Worm (Caenorhabditis elegans) whole organism, midembryonic: Measurements from ENCODE around the gene T10B5.3.

Source experiments
- T22C8.4 ChIP-seq: fragments of 200-800 bp; sonication (Bioruptor generic); IDR thresholded peaks from 2 replicates; pipeline ENCODE4 v1.3.6; 2022; ENCODE audit warnings: missing genetic modification characterization, missing compliant biosample characterization
- cog-1 ChIP-seq: sonication (generic microtip); optimal IDR thresholded peaks from 2 replicates; lab custom pipeline; 2016; ENCODE audit warnings: missing genetic modification characterization, missing compliant biosample characterization
- flt-1 ChIP-seq: fragments of 200-800 bp; sonication (Bioruptor generic); IDR thresholded peaks from 2 replicates; pipeline ENCODE4 v1.3.6; 2022; ENCODE audit warnings: missing genetic modification characterization, missing compliant biosample characterization
- klf-2 ChIP-seq: fragments of 200-800 bp; sonication (Bioruptor generic); conservative IDR thresholded peaks from 2 replicates; pipeline ENCODE4 v1.3.6; 2022; ENCODE audit warnings: missing genetic modification reagents, missing genetic modification characterization, missing compliant biosample characterization
- med-1 ChIP-seq: sonication (generic microtip); optimal IDR thresholded peaks from 2 replicates; lab custom pipeline; 2017; ENCODE audit warnings: missing genetic modification characterization, mild to moderate bottlenecking, missing compliant biosample characterization, antibody characterized with exemption, missing genetic modification reagents; ENCODE audit not compliant: insufficient read depth
- ref-1 ChIP-seq: fragments of 200-800 bp; sonication (Bioruptor generic); conservative IDR thresholded peaks from 2 replicates; pipeline ENCODE4 v1.3.6; 2022; ENCODE audit warnings: missing genetic modification reagents, missing genetic modification characterization, missing compliant biosample characterization
- tab-1 ChIP-seq: fragments of 200-800 bp; sonication (Bioruptor generic); IDR thresholded peaks from 2 replicates; pipeline ENCODE4 v1.3.6; 2022; ENCODE audit warnings: missing genetic modification characterization, missing compliant biosample characterization
- ztf-29 ChIP-seq: fragments of 200-800 bp; sonication (Bioruptor generic); IDR thresholded peaks from 2 replicates; pipeline ENCODE4 v1.3.6; 2022; ENCODE audit warnings: missing genetic modification reagents, missing genetic modification characterization, missing compliant biosample characterization

ce11 chrV:1845977-1846376, 23.6 kb downstream of the T10B5.3 start, which contains the start of gene T10B5.7:
- TF ChIP-seq med-1 (GFP tag; lab: Kevin White, UChicago) (no peak), ztf-29 (GFP tag; lab: Robert Waterston, UW) (no peak), flt-1 (GFP tag; lab: Robert Waterston, UW) (no peak), T22C8.4 (GFP tag; lab: Robert Waterston, UW) (no peak), klf-2 (GFP tag; lab: Robert Waterston, UW) (no peak), ref-1 (GFP tag; lab: Robert Waterston, UW) (no peak), cog-1 (tag; lab: Kevin White, UChicago) (no peak), tab-1 (GFP tag; lab: Robert Waterston, UW) (no peak)
